Worm (Caenorhabditis elegans) whole organism, L3 larva: Measurements from ENCODE around the gene thoc-2.
A peak's percentile ranks its signal among the peaks of the same experiment; 100 is the strongest.

Source experiments
- R02D3.7 ChIP-seq: fragments of 150-350 bp; optimal IDR thresholded peaks from 2 replicates; lab custom pipeline; 2014; ENCODE audit warnings: missing biosample characterization, missing genetic modification characterization
- ZK546.5 ChIP-seq: sonication (generic microtip); optimal IDR thresholded peaks from 2 replicates; lab custom pipeline; 2017; ENCODE audit warnings: missing biosample characterization, missing genetic modification characterization
- aly-2 ChIP-seq: fragments of 150-350 bp; optimal IDR thresholded peaks from 2 replicates; lab custom pipeline; 2014; ENCODE audit warnings: missing biosample characterization, missing genetic modification characterization
- ama-1 ChIP-seq: fragments of 150-350 bp; optimal IDR thresholded peaks from 2 replicates; lab custom pipeline; 2018
- ceh-16 ChIP-seq: sonication (generic microtip); optimal IDR thresholded peaks from 2 replicates; lab custom pipeline; 2017; ENCODE audit warnings: missing biosample characterization, missing genetic modification characterization
- ceh-28 ChIP-seq: fragments of 150-350 bp; optimal IDR thresholded peaks from 2 replicates; lab custom pipeline; 2014; ENCODE audit warnings: missing biosample characterization, missing genetic modification reagents, missing genetic modification characterization
- ceh-82 ChIP-seq: fragments of 150-350 bp; optimal IDR thresholded peaks from 2 replicates; lab custom pipeline; 2014; ENCODE audit warnings: missing biosample characterization, missing genetic modification characterization
- ceh-9 ChIP-seq: sonication (generic microtip); optimal IDR thresholded peaks from 2 replicates; lab custom pipeline; 2018; ENCODE audit warnings: missing biosample characterization, missing genetic modification characterization
- daf-12 ChIP-seq: fragments of 150-350 bp; optimal IDR thresholded peaks from 2 replicates; lab custom pipeline; 2014; ENCODE audit warnings: missing biosample characterization, missing genetic modification reagents, missing genetic modification characterization
- egl-27 ChIP-seq: sonication (generic microtip); optimal IDR thresholded peaks from 4 replicates; lab custom pipeline; 2017; ENCODE audit warnings: missing biosample characterization, missing genetic modification reagents, missing genetic modification characterization
- egl-5 ChIP-seq: fragments of 150-350 bp; optimal IDR thresholded peaks from 2 replicates; lab custom pipeline; 2017; ENCODE audit warnings: missing biosample characterization, missing genetic modification reagents, missing genetic modification characterization, inconsistent platforms
- elt-1 ChIP-seq: fragments of 150-350 bp; optimal IDR thresholded peaks from 2 replicates; lab custom pipeline; 2014; ENCODE audit warnings: missing biosample characterization, missing genetic modification characterization
- elt-2 ChIP-seq: sonication (generic microtip); optimal IDR thresholded peaks from 2 replicates; lab custom pipeline; 2016; ENCODE audit warnings: missing genetic modification reagents, mild to moderate bottlenecking, missing genetic modification characterization, missing compliant biosample characterization
- elt-3 ChIP-seq, 3 experiments: fragments of 150-350 bp in 1 of 3; sonication (generic microtip) in 2 of 3; optimal IDR thresholded peaks; 2 replicates in 2 of 3; 4 replicates in 1 of 3; lab custom pipeline; 2014 to 2017; ENCODE audit warnings: missing biosample characterization in 3 of 3, missing genetic modification characterization in 3 of 3
- eor-1 ChIP-seq, 2 experiments: fragments of 150-350 bp; optimal IDR thresholded peaks; 2 replicates each; lab custom pipeline; 2014 to 2018; ENCODE audit warnings: missing biosample characterization in 2 of 2, missing genetic modification characterization in 2 of 2
- fkh-10 ChIP-seq: sonication (generic microtip); optimal IDR thresholded peaks from 2 replicates; lab custom pipeline; 2017; ENCODE audit warnings: missing biosample characterization, missing genetic modification reagents, missing genetic modification characterization
- fkh-2 ChIP-seq: fragments of 150-350 bp; optimal IDR thresholded peaks from 2 replicates; lab custom pipeline; 2014; ENCODE audit warnings: missing biosample characterization, missing genetic modification reagents, missing genetic modification characterization
- fos-1 ChIP-seq: fragments of 150-350 bp; optimal IDR thresholded peaks from 2 replicates; lab custom pipeline; 2014; ENCODE audit warnings: missing biosample characterization, missing genetic modification characterization
- jun-1 ChIP-seq: fragments of 150-350 bp; optimal IDR thresholded peaks from 2 replicates; lab custom pipeline; 2014; ENCODE audit warnings: missing biosample characterization, missing genetic modification reagents, missing genetic modification characterization
- lin-15B ChIP-seq: fragments of 150-350 bp; optimal IDR thresholded peaks from 2 replicates; lab custom pipeline; 2014; ENCODE audit warnings: missing biosample characterization, missing genetic modification characterization
- lin-39 ChIP-seq: fragments of 150-350 bp; optimal IDR thresholded peaks from 2 replicates; lab custom pipeline; 2018; ENCODE audit warnings: missing biosample characterization, missing genetic modification reagents, missing genetic modification characterization
- lsy-12 ChIP-seq: sonication (generic microtip); optimal IDR thresholded peaks from 2 replicates; lab custom pipeline; 2016; ENCODE audit warnings: mild to moderate bottlenecking, missing genetic modification characterization, missing compliant biosample characterization
- mml-1 ChIP-seq: fragments of 150-350 bp; sonication (generic microtip); optimal IDR thresholded peaks from 3 replicates; lab custom pipeline; 2014; ENCODE audit warnings: missing biosample characterization, missing genetic modification characterization
- nfya-1 ChIP-seq: sonication (generic microtip); optimal IDR thresholded peaks from 2 replicates; lab custom pipeline; 2017; ENCODE audit warnings: missing genetic modification characterization, mild to moderate bottlenecking, missing compliant biosample characterization, antibody characterized with exemption, moderate library complexity; ENCODE audit not compliant: insufficient read depth
- nhr-11 ChIP-seq: fragments of 150-350 bp; optimal IDR thresholded peaks from 2 replicates; lab custom pipeline; 2014; ENCODE audit warnings: missing biosample characterization, missing genetic modification characterization
- nhr-23 ChIP-seq: fragments of 150-350 bp; optimal IDR thresholded peaks from 2 replicates; lab custom pipeline; 2014; ENCODE audit warnings: missing biosample characterization, missing genetic modification reagents, missing genetic modification characterization
- nhr-237 ChIP-seq: fragments of 150-350 bp; optimal IDR thresholded peaks from 2 replicates; lab custom pipeline; 2014; ENCODE audit warnings: missing biosample characterization, missing genetic modification characterization
- nhr-25 ChIP-seq: sonication (generic microtip); optimal IDR thresholded peaks from 2 replicates; lab custom pipeline; 2017; ENCODE audit warnings: missing biosample characterization, missing genetic modification characterization
- nhr-28 ChIP-seq: fragments of 150-350 bp; optimal IDR thresholded peaks from 2 replicates; lab custom pipeline; 2014; ENCODE audit warnings: missing biosample characterization, missing genetic modification characterization
- nhr-43 ChIP-seq: sonication (generic microtip); optimal IDR thresholded peaks from 2 replicates; lab custom pipeline; 2016; ENCODE audit warnings: mild to moderate bottlenecking, missing genetic modification characterization, missing compliant biosample characterization; ENCODE audit not compliant: poor library complexity, severe bottlenecking
- nhr-76 ChIP-seq: fragments of 150-350 bp; sonication (generic microtip); optimal IDR thresholded peaks from 5 replicates; lab custom pipeline; 2014; ENCODE audit warnings: missing biosample characterization, missing genetic modification characterization
- nhr-77 ChIP-seq: fragments of 150-350 bp; optimal IDR thresholded peaks from 2 replicates; lab custom pipeline; 2014; ENCODE audit warnings: missing biosample characterization, missing genetic modification characterization
- pha-4 ChIP-seq: fragments of 150-350 bp; optimal IDR thresholded peaks from 2 replicates; lab custom pipeline; 2014; ENCODE audit warnings: missing biosample characterization, missing genetic modification reagents, missing genetic modification characterization
- sea-2 ChIP-seq: fragments of 150-350 bp; sonication (generic microtip); optimal IDR thresholded peaks from 4 replicates; lab custom pipeline; 2014; ENCODE audit warnings: missing biosample characterization, missing genetic modification reagents, missing genetic modification characterization
- snpc-4 ChIP-seq: fragments of 150-350 bp; optimal IDR thresholded peaks from 2 replicates; lab custom pipeline; 2014; ENCODE audit warnings: missing biosample characterization, missing genetic modification characterization
- tbx-2 ChIP-seq: sonication (generic microtip); optimal IDR thresholded peaks from 2 replicates; lab custom pipeline; 2016; ENCODE audit warnings: mild to moderate bottlenecking, missing genetic modification characterization, missing compliant biosample characterization
- unc-39 ChIP-seq: sonication (generic microtip); optimal IDR thresholded peaks from 4 replicates; lab custom pipeline; 2017; ENCODE audit warnings: missing biosample characterization, missing genetic modification characterization
- unc-62 ChIP-seq: fragments of 150-350 bp; sonication (generic microtip); optimal IDR thresholded peaks from 4 replicates; lab custom pipeline; 2014; ENCODE audit warnings: missing biosample characterization, missing genetic modification reagents, missing genetic modification characterization
- zag-1 ChIP-seq: fragments of 150-350 bp; optimal IDR thresholded peaks from 2 replicates; lab custom pipeline; 2014; ENCODE audit warnings: missing biosample characterization, missing genetic modification characterization
- ztf-11 ChIP-seq: fragments of 150-350 bp; optimal IDR thresholded peaks from 2 replicates; lab custom pipeline; 2014; ENCODE audit warnings: missing biosample characterization, missing genetic modification characterization
- ztf-4 ChIP-seq: fragments of 150-350 bp; optimal IDR thresholded peaks from 2 replicates; lab custom pipeline; 2014; ENCODE audit warnings: missing biosample characterization, missing genetic modification characterization

The thoc-2 gene

ce11 chrIII:6364395-6364794 is 3.4 kb upstream of the thoc-2 start:
- TF ChIP-seq egl-27 (tag; lab: Kevin White, UChicago), result no peak
- no peak for TF ChIP-seq daf-12 (tag; lab: Kevin White, UChicago)
- TF ChIP-seq ceh-16 (tag; lab: Kevin White, UChicago), result no peak
- no peak for TF ChIP-seq lsy-12 (tag; lab: Kevin White, UChicago)
- TF ChIP-seq fos-1 (tag; lab: Kevin White, UChicago), result no peak
- no peak for TF ChIP-seq ceh-28
- peak; percentile 32 for TF ChIP-seq nhr-23 (tag; lab: Kevin White, UChicago)
- peak; percentile 88 for TF ChIP-seq lin-39 (tag; lab: Kevin White, UChicago)
- TF ChIP-seq snpc-4 (tag; lab: Kevin White, UChicago), result no peak
- TF ChIP-seq egl-5 (tag; lab: Kevin White, UChicago), result no peak
- TF ChIP-seq sea-2 (GFP tag; lab: Kevin White, UChicago), result no peak
- no peak for TF ChIP-seq pha-4 (tag; lab: Kevin White, UChicago)
- TF ChIP-seq unc-39 (tag; lab: Kevin White, UChicago), result no peak
- TF ChIP-seq ama-1 (lab: Kevin White, UChicago), result no peak
- peak; percentile 19 for TF ChIP-seq nfya-1 (tag; lab: Kevin White, UChicago)
- peak; percentile 5 for TF ChIP-seq lin-15B
- no peak for TF ChIP-seq ztf-11 (tag; lab: Kevin White, UChicago)
- TF ChIP-seq nhr-237 (tag; lab: Kevin White, UChicago), result no peak
- TF ChIP-seq nhr-25 (tag; lab: Kevin White, UChicago), result peak; percentile 74
- TF ChIP-seq unc-62 (GFP tag; lab: Kevin White, UChicago), result peak; percentile 76
- no peak for TF ChIP-seq aly-2
- no peak for TF ChIP-seq R02D3.7 (tag; lab: Kevin White, UChicago)
- TF ChIP-seq nhr-76, result no peak
- TF ChIP-seq jun-1 (tag; lab: Kevin White, UChicago), result no peak
- TF ChIP-seq elt-3 (tag; optimal IDR thresholded peaks at IDR 0.05; lab: Kevin White, UChicago), result no peak
- TF ChIP-seq elt-1 (tag; lab: Kevin White, UChicago), result peak; percentile 72

- TF ChIP-seq elt-1 (tag; lab: Kevin White, UChicago) (no peak), zag-1 (tag; lab: Kevin White, UChicago) (no peak), elt-2 (tag; lab: Kevin White, UChicago) (no peak), nfya-1 (tag; lab: Kevin White, UChicago) (no peak), fos-1 (tag; lab: Kevin White, UChicago) (no peak), unc-39 (tag; lab: Kevin White, UChicago) (no peak), nhr-23 (tag; lab: Kevin White, UChicago) (no peak), nhr-25 (tag; lab: Kevin White, UChicago) (no peak), ztf-4 (tag; lab: Kevin White, UChicago) (no peak), nhr-11 (tag; lab: Kevin White, UChicago) (no peak), nhr-28 (tag; lab: Kevin White, UChicago) (no peak), R02D3.7 (tag; lab: Kevin White, UChicago) (no peak), pha-4 (tag; lab: Kevin White, UChicago) (no peak), lin-15B (no peak), fkh-2 (tag; lab: Kevin White, UChicago) (no peak), ceh-82 (tag; lab: Kevin White, UChicago) (no peak), egl-27 (tag; lab: Kevin White, UChicago) (no peak), mml-1 (no peak)
- TF ChIP-seq, all 47 proteins: peak for 0
Observed at ce11 chrIII:6368524-6368923, 682 bp downstream of the thoc-2 start.

ce11 chrIII:6373850-6374474 is 6.1 kb downstream of the thoc-2 start:
- no peak for TF ChIP-seq daf-12 (tag; lab: Kevin White, UChicago)
- TF ChIP-seq elt-2 (tag; lab: Kevin White, UChicago), result peak; percentile 8
- TF ChIP-seq mml-1, result no peak
- no peak for TF ChIP-seq ceh-9 (tag; lab: Kevin White, UChicago)
- no peak for TF ChIP-seq egl-27 (tag; lab: Kevin White, UChicago)
- TF ChIP-seq, all 47 proteins: peak for 1

- TF ChIP-seq sea-2 (GFP tag; lab: Kevin White, UChicago) (no peak), nfya-1 (tag; lab: Kevin White, UChicago) (peak; percentile 97), daf-12 (tag; lab: Kevin White, UChicago) (no peak), nhr-77 (tag; lab: Kevin White, UChicago) (no peak), ztf-11 (tag; lab: Kevin White, UChicago) (no peak), mml-1 (no peak), elt-3 (tag; optimal IDR thresholded peaks at IDR 0.05; lab: Kevin White, UChicago) (no peak), fkh-2 (tag; lab: Kevin White, UChicago) (no peak), nhr-11 (tag; lab: Kevin White, UChicago) (peak; percentile 40), ZK546.5 (tag; lab: Kevin White, UChicago) (no peak), aly-2 (no peak), pha-4 (tag; lab: Kevin White, UChicago) (peak; percentile 94), ama-1 (lab: Kevin White, UChicago) (no peak), egl-5 (tag; lab: Kevin White, UChicago) (peak; percentile 58), ztf-4 (tag; lab: Kevin White, UChicago) (no peak), nhr-237 (tag; lab: Kevin White, UChicago) (no peak), ceh-16 (tag; lab: Kevin White, UChicago) (no peak), nhr-23 (tag; lab: Kevin White, UChicago) (peak; percentile 92), nhr-43 (tag; lab: Kevin White, UChicago) (peak; percentile 78), R02D3.7 (tag; lab: Kevin White, UChicago) (peak; percentile 43), unc-62 (GFP tag; lab: Kevin White, UChicago) (no peak), unc-39 (tag; lab: Kevin White, UChicago) (no peak), tbx-2 (tag; lab: Kevin White, UChicago) (no peak), eor-1 (tag; optimal IDR thresholded peaks at IDR 0.05; lab: Kevin White, UChicago) (no peak), fkh-10 (GFP tag; lab: Kevin White, UChicago) (no peak), lsy-12 (tag; lab: Kevin White, UChicago) (no peak)
Observed at ce11 chrIII:6374947-6375415, 7.1 kb downstream of the thoc-2 start, which contains the start of the genes rps-13 and nfx-1. TSS of gene rps-13 (minus strand) at chrIII:6374997. TSS of gene nfx-1 (plus strand) at chrIII:6375379.
